Fruit fly (Drosophila melanogaster) whole organism, embryonic: ENCODE data around the gene TyrRII.
A peak's percentile ranks its signal among the peaks of the same experiment; 100 is the strongest.

ENCODE experiments used
- B-H2 ChIP-seq: fragments of 200-800 bp; sonication (Bioruptor generic); optimal IDR thresholded peaks from 2 replicates; lab custom pipeline; 2018; ENCODE audit warnings: missing biosample characterization, mild to moderate bottlenecking, missing genetic modification characterization
- CG13287 ChIP-seq: fragments of 200-800 bp; sonication (Bioruptor generic); IDR thresholded peaks from 2 replicates; pipeline ENCODE4 v1.3.6; 2022; ENCODE audit warnings: missing biosample characterization, missing genetic modification characterization; ENCODE audit not compliant: partially characterized antibody
- CG13424 ChIP-seq: fragments of 200-800 bp; sonication (Bioruptor generic); optimal IDR thresholded peaks from 2 replicates; lab custom pipeline; 2019; ENCODE audit warnings: missing biosample characterization, mild to moderate bottlenecking, missing genetic modification characterization, moderate library complexity
- CG15696 ChIP-seq: fragments of 200-800 bp; sonication (Bioruptor generic); optimal IDR thresholded peaks from 2 replicates; lab custom pipeline; 2019; ENCODE audit warnings: missing biosample characterization, mild to moderate bottlenecking, missing genetic modification characterization, moderate library complexity
- CG17829 ChIP-seq: fragments of 200-800 bp; optimal IDR thresholded peaks from 2 replicates; lab custom pipeline; 2019; ENCODE audit warnings: missing biosample characterization, mild to moderate bottlenecking, missing genetic modification characterization, moderate library complexity
- CG2129 ChIP-seq: fragments of 200-800 bp; sonication (Bioruptor generic); IDR thresholded peaks from 2 replicates; pipeline ENCODE4 v1.3.6; 2022; ENCODE audit warnings: missing biosample characterization, missing genetic modification characterization; ENCODE audit not compliant: partially characterized antibody
- CG2199 ChIP-seq: fragments of 200-800 bp; sonication (Bioruptor generic); IDR thresholded peaks from 3 replicates; pipeline ENCODE4 v1.3.6; 2022; ENCODE audit warnings: missing biosample characterization, missing genetic modification characterization
- CG30020 ChIP-seq: fragments of 200-800 bp; optimal IDR thresholded peaks from 2 replicates; lab custom pipeline; 2019; ENCODE audit warnings: missing biosample characterization, mild to moderate bottlenecking, missing genetic modification characterization, moderate library complexity
- CG3065 ChIP-seq: fragments of 200-800 bp; sonication (Bioruptor generic); optimal IDR thresholded peaks from 2 replicates; lab custom pipeline; 2016; ENCODE audit warnings: missing biosample characterization, missing genetic modification characterization
- CG32532 ChIP-seq: fragments of 200-800 bp; sonication (Bioruptor generic); IDR thresholded peaks from 2 replicates; pipeline ENCODE4 v1.3.6; 2022; ENCODE audit warnings: missing biosample characterization, missing genetic modification characterization
- CG3407 ChIP-seq: fragments of 200-800 bp; sonication (Bioruptor generic); optimal IDR thresholded peaks from 2 replicates; lab custom pipeline; 2018; ENCODE audit warnings: missing biosample characterization, mild to moderate bottlenecking, missing genetic modification characterization
- CG4424 ChIP-seq: fragments of 200-800 bp; sonication (Bioruptor generic); optimal IDR thresholded peaks from 3 replicates; lab custom pipeline; 2016; ENCODE audit warnings: missing biosample characterization, missing genetic modification characterization
- CG5953 ChIP-seq: fragments of 200-800 bp; sonication (Bioruptor generic); IDR thresholded peaks from 2 replicates; pipeline ENCODE4 v1.3.6; 2022; ENCODE audit warnings: missing biosample characterization, missing genetic modification characterization
- CG6791 ChIP-seq: fragments of 200-800 bp; sonication (Bioruptor generic); IDR thresholded peaks from 3 replicates; pipeline ENCODE4 v1.3.6; 2022; ENCODE audit warnings: missing biosample characterization, missing genetic modification characterization; ENCODE audit not compliant: partially characterized antibody
- CG8290 ChIP-seq, 3 experiments: fragments of 200-800 bp; sonication (Bioruptor generic); optimal IDR thresholded peaks; 2 replicates each; lab custom pipeline; 2016 to 2019; ENCODE audit warnings: missing biosample characterization in 3 of 3, missing genetic modification characterization in 3 of 3, mild to moderate bottlenecking in 2 of 3, moderate library complexity in 1 of 3
- Deaf1 ChIP-seq: fragments of 200-800 bp; optimal IDR thresholded peaks from 3 replicates; lab custom pipeline; 2019; ENCODE audit warnings: missing biosample characterization, mild to moderate bottlenecking, missing genetic modification characterization, moderate library complexity
- Dref ChIP-seq: fragments of 200-800 bp; sonication (Bioruptor generic); IDR thresholded peaks from 2 replicates; pipeline ENCODE4 v1.3.6; 2022; ENCODE audit warnings: missing biosample characterization, missing genetic modification characterization
- Ets65A ChIP-seq: fragments of 200-800 bp; sonication (Bioruptor generic); peaks from one replicate; lab custom pipeline; 2016; ENCODE audit warnings: missing biosample characterization, missing genetic modification characterization
- HmgZ ChIP-seq: fragments of 200-800 bp; sonication (Bioruptor generic); optimal IDR thresholded peaks from 2 replicates; lab custom pipeline; 2018; ENCODE audit warnings: missing biosample characterization, mild to moderate bottlenecking, missing genetic modification characterization
- Hsf ChIP-seq: fragments of 200-800 bp; sonication (Bioruptor generic); optimal IDR thresholded peaks from 3 replicates; lab custom pipeline; 2016; ENCODE audit warnings: missing biosample characterization, missing genetic modification characterization
- MTF-1 ChIP-seq: fragments of 200-800 bp; sonication (Bioruptor generic); optimal IDR thresholded peaks from 2 replicates; lab custom pipeline; 2018; ENCODE audit warnings: missing biosample characterization, mild to moderate bottlenecking, missing genetic modification characterization, borderline replicate concordance
- NK7.1 ChIP-seq: fragments of 200-800 bp; sonication (Bioruptor generic); optimal IDR thresholded peaks from 3 replicates; lab custom pipeline; 2016; ENCODE audit warnings: missing biosample characterization, missing genetic modification characterization
- Neu2 ChIP-seq: fragments of 200-800 bp; sonication (Bioruptor generic); optimal IDR thresholded peaks from 3 replicates; lab custom pipeline; 2016; ENCODE audit warnings: missing biosample characterization, missing genetic modification characterization, borderline replicate concordance
- Nf-YB ChIP-seq: fragments of 200-800 bp; sonication (Bioruptor generic); optimal IDR thresholded peaks from 3 replicates; lab custom pipeline; 2019; ENCODE audit warnings: missing biosample characterization, mild to moderate bottlenecking, missing genetic modification characterization, moderate library complexity
- Scr ChIP-seq: fragments of 200-800 bp; sonication (Bioruptor generic); IDR thresholded peaks from 2 replicates; pipeline ENCODE4 v1.3.6; 2022; ENCODE audit warnings: missing biosample characterization, missing genetic modification characterization; ENCODE audit not compliant: partially characterized antibody
- YL-1 ChIP-seq: fragments of 200-800 bp; sonication (Bioruptor generic); optimal IDR thresholded peaks from 3 replicates; lab custom pipeline; 2017; ENCODE audit warnings: missing biosample characterization, mild to moderate bottlenecking, missing genetic modification characterization
- bbx ChIP-seq: fragments of 200-800 bp; sonication (Bioruptor generic); IDR thresholded peaks from 2 replicates; pipeline ENCODE4 v1.3.6; 2022; ENCODE audit warnings: missing biosample characterization, missing genetic modification characterization; ENCODE audit not compliant: partially characterized antibody
- eyg ChIP-seq: fragments of 200-800 bp; sonication (Bioruptor generic); optimal IDR thresholded peaks from 3 replicates; lab custom pipeline; 2016; ENCODE audit warnings: missing biosample characterization, missing genetic modification characterization
- gem ChIP-seq: fragments of 200-800 bp; sonication (Bioruptor generic); optimal IDR thresholded peaks from 2 replicates; lab custom pipeline; 2019; ENCODE audit warnings: missing biosample characterization, mild to moderate bottlenecking, missing genetic modification characterization, moderate library complexity
- gfzf ChIP-seq: fragments of 200-800 bp; sonication (Bioruptor generic); optimal IDR thresholded peaks from 2 replicates; lab custom pipeline; 2016; ENCODE audit warnings: missing biosample characterization, mild to moderate bottlenecking, missing genetic modification characterization, moderate library complexity
- hbn ChIP-seq: fragments of 200-800 bp; sonication (Bioruptor generic); IDR thresholded peaks from 2 replicates; pipeline ENCODE4 v1.3.6; 2022; ENCODE audit warnings: missing biosample characterization, missing genetic modification characterization; ENCODE audit not compliant: partially characterized antibody
- inv ChIP-seq: fragments of 200-800 bp; sonication (Bioruptor generic); IDR thresholded peaks from 2 replicates; pipeline ENCODE4 v1.3.6; 2022; ENCODE audit warnings: missing biosample characterization, missing genetic modification characterization; ENCODE audit not compliant: partially characterized antibody
- kni ChIP-seq: fragments of 200-800 bp; sonication (Bioruptor generic); optimal IDR thresholded peaks from 3 replicates; lab custom pipeline; 2017; ENCODE audit warnings: mild to moderate bottlenecking, missing biosample characterization, missing genetic modification reagents, missing genetic modification characterization
- knrl ChIP-seq: fragments of 200-800 bp; sonication (Bioruptor generic); IDR thresholded peaks from 3 replicates; pipeline ENCODE4 v1.3.6; 2022; ENCODE audit warnings: missing biosample characterization, missing genetic modification characterization; ENCODE audit not compliant: partially characterized antibody
- lilli ChIP-seq: fragments of 200-800 bp; sonication (Bioruptor generic); optimal IDR thresholded peaks from 3 replicates; lab custom pipeline; 2016; ENCODE audit warnings: missing biosample characterization, missing genetic modification characterization
- lola ChIP-seq, 3 experiments: fragments of >200 bp in 2 of 3; fragments of 200-800 bp in 1 of 3; sonication (Bioruptor generic) in 1 of 3; optimal IDR thresholded peaks; 2 replicates each; lab custom pipeline; 2017 to 2019; ENCODE audit warnings: missing biosample characterization in 3 of 3, missing genetic modification characterization in 3 of 3, mild to moderate bottlenecking in 1 of 3, moderate library complexity in 1 of 3
- luna ChIP-seq: fragments of 200-800 bp; sonication (Bioruptor generic); optimal IDR thresholded peaks from 2 replicates; lab custom pipeline; 2016; ENCODE audit warnings: missing biosample characterization, missing genetic modification characterization
- org-1 ChIP-seq: fragments of 200-800 bp; sonication (Bioruptor generic); optimal IDR thresholded peaks from 2 replicates; lab custom pipeline; 2017; ENCODE audit warnings: missing biosample characterization, missing genetic modification characterization
- ro ChIP-seq: fragments of 200-800 bp; sonication (Bioruptor generic); IDR thresholded peaks from 2 replicates; pipeline ENCODE4 v1.3.6; 2022; ENCODE audit warnings: missing biosample characterization, missing genetic modification characterization
- sna ChIP-seq: fragments of 200-800 bp; sonication (Bioruptor generic); IDR thresholded peaks from 2 replicates; pipeline ENCODE4 v1.3.6; 2022; ENCODE audit warnings: missing biosample characterization, missing genetic modification characterization; ENCODE audit not compliant: partially characterized antibody
- trem ChIP-seq: fragments of 200-800 bp; optimal IDR thresholded peaks from 3 replicates; lab custom pipeline; 2019; ENCODE audit warnings: missing biosample characterization, mild to moderate bottlenecking, missing genetic modification characterization, moderate library complexity
- unc-4 ChIP-seq: fragments of 200-800 bp; sonication (Bioruptor generic); IDR thresholded peaks from 2 replicates; pipeline ENCODE4 v1.3.6; 2022; ENCODE audit warnings: missing biosample characterization, missing genetic modification characterization; ENCODE audit not compliant: partially characterized antibody
- vnd ChIP-seq: fragments of 200-800 bp; sonication (Bioruptor generic); IDR thresholded peaks from 3 replicates; pipeline ENCODE4 v1.3.6; 2022; ENCODE audit warnings: missing biosample characterization, missing genetic modification characterization; ENCODE audit not compliant: partially characterized antibody
- vvl ChIP-seq: fragments of 200-800 bp; sonication (Bioruptor generic); IDR thresholded peaks from 2 replicates; pipeline ENCODE4 v1.3.6; 2022; ENCODE audit warnings: missing biosample characterization, missing genetic modification characterization
- zen ChIP-seq: fragments of 200-800 bp; sonication (Bioruptor generic); optimal IDR thresholded peaks from 3 replicates; lab custom pipeline; 2018; ENCODE audit warnings: missing biosample characterization, mild to moderate bottlenecking, missing genetic modification characterization, moderate library complexity
- zen2 ChIP-seq: fragments of 200-800 bp; sonication (Bioruptor generic); IDR thresholded peaks from 3 replicates; pipeline ENCODE4 v1.3.6; 2022; ENCODE audit warnings: missing biosample characterization, missing genetic modification characterization; ENCODE audit not compliant: partially characterized antibody

The TyrRII gene

DNA sequence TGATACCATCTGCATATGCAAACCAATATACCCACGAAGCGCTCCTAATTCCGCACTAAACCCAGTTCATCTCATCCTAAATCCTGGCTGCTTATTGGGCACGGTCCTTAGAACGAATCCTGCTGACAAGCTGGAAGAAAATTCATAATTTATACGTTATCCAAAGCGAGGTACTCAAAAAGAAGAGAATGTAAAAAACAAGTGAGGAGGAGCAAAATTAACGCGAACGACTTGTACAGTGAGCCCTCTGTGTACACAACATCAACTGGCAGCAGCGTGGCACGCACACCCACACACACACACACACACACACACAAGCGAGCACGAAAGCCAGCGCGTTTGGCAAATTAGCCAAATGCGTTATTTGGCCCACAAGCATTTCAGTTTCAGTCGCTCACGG lies at the start of gene TyrRII:
Gene TyrRII (plus strand): TSS at position 301 of the 400 bp plus-strand sequence.
- TF ChIP-seq zen2 (GFP tag; lab: Robert Waterston, UW) = no peak
- no peak for TF ChIP-seq zen (tag; lab: Kevin White, UChicago)

- TF ChIP-seq CG2129 (GFP tag; lab: Robert Waterston, UW) (peak; percentile 51), unc-4 (GFP tag; lab: Robert Waterston, UW) (peak; percentile 84), NK7.1 (GFP tag; lab: Kevin White, UChicago) (no peak), CG2199 (GFP tag; lab: Robert Waterston, UW) (no peak), CG13424 (tag; lab: Kevin White, UChicago) (peak; percentile 49), CG17829 (tag; lab: Kevin White, UChicago) (peak; percentile 29), Ets65A (no peak), trem (tag; lab: Kevin White, UChicago) (peak; percentile 98), CG4424 (peak; percentile 44), lilli (GFP tag; lab: Kevin White, UChicago) (peak; percentile 44), CG6791 (GFP tag; lab: Robert Waterston, UW) (peak; percentile 79), YL-1 (GFP tag; lab: Kevin White, UChicago) (peak; percentile 34), sna (GFP tag; lab: Robert Waterston, UW) (peak; percentile 74; the same call in 1 of the 2 replicates), vnd (GFP tag; lab: Robert Waterston, UW) (peak; percentile 32; the same call in 1 of the 3 replicates), org-1 (no peak), CG15696 (no peak), kni (GFP tag; lab: Kevin White, UChicago) (no peak), luna (GFP tag; lab: Kevin White, UChicago) (no peak), CG5953 (GFP tag; lab: Robert Waterston, UW) (no peak), CG8290 (GFP tag; optimal IDR thresholded peaks at IDR 0.05; lab: Kevin White, UChicago) (peak; percentile 13), CG8290 (tag; optimal IDR thresholded peaks at IDR 0.05; lab: Kevin White, UChicago) (no peak), MTF-1 (no peak), Dref (GFP tag; lab: Robert Waterston, UW) (peak; percentile 77), Neu2 (GFP tag; lab: Kevin White, UChicago) (no peak), hbn (GFP tag; lab: Robert Waterston, UW) (peak; percentile 83), ro (GFP tag; lab: Robert Waterston, UW) (no peak), knrl (GFP tag; lab: Robert Waterston, UW) (peak; percentile 53; the same call in 2 of the 3 replicates), bbx (peak; percentile 63), vvl (GFP tag; lab: Robert Waterston, UW) (peak; percentile 39; the same call in 1 of the 2 replicates), lola (GFP tag; optimal IDR thresholded peaks at IDR 0.05; lab: Kevin White, UChicago) (peak in 1 of 3 experiments; percentile 9), B-H2 (GFP tag; lab: Kevin White, UChicago) (peak; percentile 37), eyg (GFP tag; lab: Kevin White, UChicago) (no peak), CG13287 (GFP tag; lab: Robert Waterston, UW) (peak; percentile 87), Scr (GFP tag; lab: Robert Waterston, UW) (peak; percentile 81), HmgZ (tag; lab: Kevin White, UChicago) (peak; percentile 8), Hsf (no peak), CG32532 (GFP tag; lab: Robert Waterston, UW) (peak; percentile 40; the same call in 1 of the 2 replicates), gem (tag; lab: Kevin White, UChicago) (no peak), Nf-YB (GFP tag; lab: Kevin White, UChicago) (no peak), zen2 (GFP tag; lab: Robert Waterston, UW) (peak; percentile 73; the same call in 2 of the 3 replicates), CG30020 (peak; percentile 33), Deaf1 (no peak), gfzf (GFP tag; lab: Kevin White, UChicago) (peak; percentile 18), CG3407 (GFP tag; lab: Kevin White, UChicago) (no peak), inv (GFP tag; lab: Robert Waterston, UW) (peak; percentile 34; the same call in 1 of the 2 replicates), CG3065 (no peak)
Observed at dm6 chr3R:17686875-17687274, 49.5 kb upstream of the TyrRII start, which contains the start of gene CG31249. CG31249 (minus strand) TSS chr3R:17687071.
